Fruit fly (Drosophila melanogaster) whole organism, embryonic: ENCODE data around the gene fry.

Experiments
- CG10274 ChIP-seq: fragments of 200-800 bp; sonication (Bioruptor generic); optimal IDR thresholded peaks from 3 replicates; lab custom pipeline; 2017; ENCODE audit warnings: missing biosample characterization, mild to moderate bottlenecking, missing genetic modification characterization
- CG10565 ChIP-seq: fragments of 200-800 bp; sonication (Bioruptor generic); optimal IDR thresholded peaks from 3 replicates; lab custom pipeline; 2016; ENCODE audit warnings: missing biosample characterization, mild to moderate bottlenecking, missing genetic modification characterization
- CG13296 ChIP-seq: fragments of 200-800 bp; sonication (Bioruptor generic); optimal IDR thresholded peaks from 3 replicates; lab custom pipeline; 2018; ENCODE audit warnings: missing biosample characterization, mild to moderate bottlenecking, missing genetic modification characterization
- CG13894 ChIP-seq: fragments of 200-800 bp; sonication (Bioruptor generic); optimal IDR thresholded peaks from 3 replicates; lab custom pipeline; 2018; ENCODE audit warnings: missing biosample characterization, mild to moderate bottlenecking, missing genetic modification characterization, moderate library complexity
- CG14860 ChIP-seq: fragments of 200-800 bp; sonication (Bioruptor generic); IDR thresholded peaks from 3 replicates; pipeline ENCODE4 v1.3.6; 2022; ENCODE audit warnings: missing biosample characterization, missing genetic modification characterization; ENCODE audit not compliant: partially characterized antibody
- CG16863 ChIP-seq: fragments of 200-800 bp; sonication (Bioruptor generic); optimal IDR thresholded peaks from 3 replicates; lab custom pipeline; 2016; ENCODE audit warnings: missing biosample characterization, missing genetic modification characterization
- CG17328 ChIP-seq: fragments of 200-800 bp; sonication (Bioruptor generic); IDR thresholded peaks from 2 replicates; pipeline ENCODE4 v1.3.6; 2022; ENCODE audit warnings: missing biosample characterization, missing genetic modification characterization
- CG2120 ChIP-seq: fragments of 200-800 bp; sonication (Bioruptor generic); optimal IDR thresholded peaks from 3 replicates; lab custom pipeline; 2016; ENCODE audit warnings: missing biosample characterization, missing genetic modification characterization
- CG2199 ChIP-seq: fragments of 200-800 bp; sonication (Bioruptor generic); IDR thresholded peaks from 3 replicates; pipeline ENCODE4 v1.3.6; 2022; ENCODE audit warnings: missing biosample characterization, missing genetic modification characterization
- CG2202 ChIP-seq: fragments of 200-800 bp; sonication (Bioruptor generic); optimal IDR thresholded peaks from 2 replicates; lab custom pipeline; 2018; ENCODE audit warnings: missing biosample characterization, mild to moderate bottlenecking, missing genetic modification characterization
- CG32532 ChIP-seq: fragments of 200-800 bp; sonication (Bioruptor generic); IDR thresholded peaks from 2 replicates; pipeline ENCODE4 v1.3.6; 2022; ENCODE audit warnings: missing biosample characterization, missing genetic modification characterization
- CG32767 ChIP-seq: fragments of 200-800 bp; sonication (Bioruptor generic); IDR thresholded peaks from 2 replicates; pipeline ENCODE4 v1.3.6; 2022; ENCODE audit warnings: missing biosample characterization, missing genetic modification characterization
- CG32772 ChIP-seq: fragments of 200-800 bp; sonication (Bioruptor generic); IDR thresholded peaks from 2 replicates; pipeline ENCODE4 v1.3.6; 2022; ENCODE audit warnings: missing biosample characterization, missing genetic modification characterization
- CG3407 ChIP-seq: fragments of 200-800 bp; sonication (Bioruptor generic); optimal IDR thresholded peaks from 2 replicates; lab custom pipeline; 2018; ENCODE audit warnings: missing biosample characterization, mild to moderate bottlenecking, missing genetic modification characterization
- CG43689 ChIP-seq: fragments of 200-800 bp; sonication (Bioruptor generic); IDR thresholded peaks from 2 replicates; pipeline ENCODE4 v1.3.6; 2022; ENCODE audit warnings: missing biosample characterization, missing genetic modification characterization
- CG9727 ChIP-seq: fragments of 200-800 bp; sonication (Bioruptor generic); optimal IDR thresholded peaks from 3 replicates; lab custom pipeline; 2017; ENCODE audit warnings: missing biosample characterization, mild to moderate bottlenecking, missing genetic modification characterization
- CkIIα-i1 ChIP-seq: fragments of 200-800 bp; sonication (Bioruptor generic); IDR thresholded peaks from 2 replicates; pipeline ENCODE4 v1.3.6; 2022; ENCODE audit warnings: missing biosample characterization, missing genetic modification characterization
- CoRest ChIP-seq: fragments of 200-800 bp; sonication (Bioruptor generic); optimal IDR thresholded peaks from 3 replicates; lab custom pipeline; 2018; ENCODE audit warnings: missing biosample characterization, mild to moderate bottlenecking, missing genetic modification characterization, moderate library complexity
- Ets97D ChIP-seq: fragments of 200-800 bp; sonication (Bioruptor generic); optimal IDR thresholded peaks from 3 replicates; lab custom pipeline; 2016; ENCODE audit warnings: missing biosample characterization, missing genetic modification characterization
- GATAe ChIP-seq: fragments of 200-800 bp; sonication (Bioruptor generic); conservative IDR thresholded peaks from 2 replicates; pipeline ENCODE4 v1.3.6; 2022; ENCODE audit warnings: missing biosample characterization, missing genetic modification characterization
- Gug ChIP-seq: fragments of 200-800 bp; sonication (Bioruptor generic); IDR thresholded peaks from 4 replicates; pipeline ENCODE4 v1.3.6; 2022; ENCODE audit warnings: missing biosample characterization, missing genetic modification characterization
- Hey ChIP-seq: fragments of 200-800 bp; sonication (Bioruptor generic); optimal IDR thresholded peaks from 3 replicates; lab custom pipeline; 2018; ENCODE audit warnings: missing biosample characterization, mild to moderate bottlenecking, missing genetic modification characterization
- HmgZ ChIP-seq: fragments of 200-800 bp; sonication (Bioruptor generic); optimal IDR thresholded peaks from 2 replicates; lab custom pipeline; 2018; ENCODE audit warnings: missing biosample characterization, mild to moderate bottlenecking, missing genetic modification characterization
- Hr78 ChIP-seq, 2 experiments: fragments of 200-800 bp in 1 of 2; fragments of >200 bp in 1 of 2; sonication (Bioruptor generic) in 1 of 2; optimal IDR thresholded peaks; 2 replicates each; lab custom pipeline; 2017 to 2019; ENCODE audit warnings: missing biosample characterization in 2 of 2, missing genetic modification characterization in 2 of 2, mild to moderate bottlenecking in 1 of 2, moderate library complexity in 1 of 2
- NC2α ChIP-seq: fragments of 200-800 bp; sonication (Bioruptor generic); optimal IDR thresholded peaks from 2 replicates; lab custom pipeline; 2016; ENCODE audit warnings: missing biosample characterization, missing genetic modification characterization
- Nf-YA ChIP-seq: fragments of 200-800 bp; sonication (Bioruptor generic); IDR thresholded peaks from 2 replicates; pipeline ENCODE4 v1.3.6; 2022; ENCODE audit warnings: missing biosample characterization, missing genetic modification characterization
- Optix ChIP-seq: fragments of 200-800 bp; sonication (Bioruptor generic); IDR thresholded peaks from 3 replicates; pipeline ENCODE4 v1.3.6; 2022; ENCODE audit warnings: missing biosample characterization, missing genetic modification characterization
- Scr ChIP-seq: fragments of 200-800 bp; sonication (Bioruptor generic); IDR thresholded peaks from 2 replicates; pipeline ENCODE4 v1.3.6; 2022; ENCODE audit warnings: missing biosample characterization, missing genetic modification characterization; ENCODE audit not compliant: partially characterized antibody
- Taf1 ChIP-seq: fragments of 200-800 bp; sonication (Bioruptor generic); IDR thresholded peaks from 2 replicates; pipeline ENCODE4 v1.3.6; 2022; ENCODE audit warnings: missing biosample characterization, missing genetic modification characterization
- Usf ChIP-seq: fragments of 200-800 bp; sonication (Bioruptor generic); optimal IDR thresholded peaks from 2 replicates; lab custom pipeline; 2017; ENCODE audit warnings: missing genotype, missing biosample characterization, missing genetic modification characterization
- ato ChIP-seq: fragments of 200-800 bp; sonication (Bioruptor generic); IDR thresholded peaks from 2 replicates; pipeline ENCODE4 v1.3.6; 2022; ENCODE audit warnings: missing biosample characterization, missing genetic modification characterization; ENCODE audit not compliant: partially characterized antibody
- az2 ChIP-seq: fragments of 200-800 bp; sonication (Bioruptor generic); optimal IDR thresholded peaks from 3 replicates; lab custom pipeline; 2016; ENCODE audit warnings: missing biosample characterization, missing genetic modification characterization
- chinmo ChIP-seq: fragments of 200-800 bp; sonication (Bioruptor generic); IDR thresholded peaks from 4 replicates; pipeline ENCODE4 v1.3.6; 2022; ENCODE audit warnings: missing biosample characterization, missing genetic modification characterization; ENCODE audit not compliant: partially characterized antibody
- crc ChIP-seq: fragments of 200-800 bp; sonication (Bioruptor generic); optimal IDR thresholded peaks from 2 replicates; lab custom pipeline; 2016; ENCODE audit warnings: missing biosample characterization, missing genetic modification characterization
- dysf ChIP-seq: fragments of 200-800 bp; sonication (Bioruptor generic); IDR thresholded peaks from 3 replicates; pipeline ENCODE4 v1.3.6; 2022; ENCODE audit warnings: missing biosample characterization, missing genetic modification characterization
- insv ChIP-seq, 2 experiments: fragments of 200-800 bp; sonication (Bioruptor generic); optimal IDR thresholded peaks; 3 replicates each; lab custom pipeline; 2016 to 2018; ENCODE audit warnings: missing biosample characterization in 2 of 2, missing genetic modification characterization in 2 of 2
- lab ChIP-seq: fragments of 200-800 bp; sonication (Bioruptor generic); optimal IDR thresholded peaks from 3 replicates; lab custom pipeline; 2017; ENCODE audit warnings: missing biosample characterization, missing genetic modification characterization, mild to moderate bottlenecking, moderate library complexity, missing genetic modification reagents
- luna ChIP-seq: fragments of 200-800 bp; sonication (Bioruptor generic); optimal IDR thresholded peaks from 2 replicates; lab custom pipeline; 2016; ENCODE audit warnings: missing biosample characterization, missing genetic modification characterization
- nmo ChIP-seq: fragments of 200-800 bp; sonication (Bioruptor generic); optimal IDR thresholded peaks from 2 replicates; lab custom pipeline; 2018; ENCODE audit warnings: missing biosample characterization, mild to moderate bottlenecking, missing genetic modification characterization, moderate library complexity
- oc ChIP-seq: fragments of 200-800 bp; sonication (Bioruptor generic); optimal IDR thresholded peaks from 2 replicates; lab custom pipeline; 2018; ENCODE audit warnings: missing biosample characterization, mild to moderate bottlenecking, missing genetic modification characterization, moderate library complexity
- otp ChIP-seq: fragments of 200-800 bp; sonication (Bioruptor generic); IDR thresholded peaks from 3 replicates; pipeline ENCODE4, ENCODE4 v1.3.6; 2022; ENCODE audit warnings: missing biosample characterization, missing genetic modification characterization
- sna ChIP-seq: fragments of 200-800 bp; sonication (Bioruptor generic); IDR thresholded peaks from 2 replicates; pipeline ENCODE4 v1.3.6; 2022; ENCODE audit warnings: missing biosample characterization, missing genetic modification characterization; ENCODE audit not compliant: partially characterized antibody
- sqz ChIP-seq: fragments of 200-800 bp; sonication (Bioruptor generic); optimal IDR thresholded peaks from 3 replicates; lab custom pipeline; 2018; ENCODE audit warnings: missing biosample characterization, mild to moderate bottlenecking, missing genetic modification characterization
- tin ChIP-seq: fragments of 200-800 bp; sonication (Bioruptor generic); optimal IDR thresholded peaks from 3 replicates; lab custom pipeline; 2016; ENCODE audit warnings: missing biosample characterization, missing genetic modification characterization
- tll ChIP-seq, 2 experiments: fragments of 200-800 bp in 1 of 2; fragments of >200 bp in 1 of 2; sonication (Bioruptor generic) in 1 of 2; optimal IDR thresholded peaks; 2 replicates each; lab custom pipeline; 2017 to 2019; ENCODE audit warnings: missing biosample characterization in 2 of 2, missing genetic modification characterization in 2 of 2, mild to moderate bottlenecking in 1 of 2, moderate library complexity in 1 of 2
- toy ChIP-seq: fragments of 200-800 bp; sonication (Bioruptor generic); IDR thresholded peaks from 2 replicates; pipeline ENCODE4 v1.3.6; 2022; ENCODE audit warnings: missing biosample characterization, missing genetic modification characterization
- trem ChIP-seq: fragments of 200-800 bp; optimal IDR thresholded peaks from 3 replicates; lab custom pipeline; 2019; ENCODE audit warnings: missing biosample characterization, mild to moderate bottlenecking, missing genetic modification characterization, moderate library complexity
- twi ChIP-seq: fragments of 200-800 bp; optimal IDR thresholded peaks from 2 replicates; lab custom pipeline; 2019; ENCODE audit warnings: missing biosample characterization, mild to moderate bottlenecking, missing genetic modification characterization, moderate library complexity
- zen2 ChIP-seq: fragments of 200-800 bp; sonication (Bioruptor generic); IDR thresholded peaks from 3 replicates; pipeline ENCODE4 v1.3.6; 2022; ENCODE audit warnings: missing biosample characterization, missing genetic modification characterization; ENCODE audit not compliant: partially characterized antibody

fry gene

DNA sequence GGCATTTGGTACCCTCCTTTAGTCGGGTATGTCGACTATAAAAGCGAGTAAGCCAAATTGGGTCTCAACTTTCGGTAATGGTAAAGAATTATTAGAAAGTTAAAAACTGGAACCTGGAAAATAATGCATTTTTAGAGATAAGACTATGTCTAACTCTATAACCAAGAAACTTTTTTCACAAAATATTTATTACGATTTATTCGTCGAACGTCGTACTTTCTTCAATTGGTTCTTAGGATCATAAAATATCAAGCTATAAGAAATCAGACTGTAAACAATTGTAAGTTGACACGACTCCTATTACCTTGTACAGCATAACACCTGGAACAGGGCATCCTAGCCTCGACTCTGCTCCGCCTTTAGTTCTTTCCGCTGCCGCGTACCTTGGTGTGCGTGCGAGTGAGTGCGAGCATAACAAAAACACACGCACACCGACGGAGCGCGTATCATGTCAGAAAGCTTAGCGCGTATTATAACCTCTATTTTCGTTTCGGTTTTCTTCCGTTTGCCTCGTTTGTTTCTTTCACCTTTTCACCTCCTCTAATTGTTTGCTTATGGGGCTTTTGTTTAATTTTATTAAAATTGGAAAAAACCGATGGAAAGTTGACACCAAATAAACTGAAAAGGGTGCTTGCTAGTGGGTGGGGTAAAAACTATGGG is 14.1 kb upstream of the fry start (continued):
- TF ChIP-seq CkIIα-i1 (GFP tag; lab: Robert Waterston, UW) (0 out of 2 replicates have a peak, but pooled peaks have one; percentile 27), tin (peak; percentile 96), CG9727 (GFP tag; lab: Kevin White, UChicago) (peak; percentile 98), zen2 (no peak), sqz (GFP tag; lab: Kevin White, UChicago) (peak; percentile 87), Nf-YA (GFP tag; lab: Robert Waterston, UW) (peak; percentile 71), CG32772 (GFP tag; lab: Robert Waterston, UW) (peak; percentile 86), nmo (GFP tag; lab: Kevin White, UChicago) (peak; percentile 99), ato (GFP tag; lab: Robert Waterston, UW) (no peak), trem (tag; lab: Kevin White, UChicago) (peak; percentile 78), sna (GFP tag; lab: Robert Waterston, UW) (no peak), CG3407 (GFP tag; lab: Kevin White, UChicago) (peak; percentile 85), CG2202 (tag; lab: Kevin White, UChicago) (peak; percentile 73), Usf (GFP tag; lab: Kevin White, UChicago) (peak; percentile 93), CG14860 (no peak), CG2199 (GFP tag; lab: Robert Waterston, UW) (peak; percentile 39; the same call in 1 of the 3 replicates), Optix (GFP tag; lab: Robert Waterston, UW) (peak; percentile 86), Scr (no peak), CG13296 (peak; percentile 95), az2 (GFP tag; lab: Kevin White, UChicago) (peak; percentile 97), Gug (GFP tag; lab: Robert Waterston, UW) (peak; percentile 91), CG13894 (tag; lab: Kevin White, UChicago) (peak; percentile 82), lab (GFP tag; lab: Kevin White, UChicago) (peak; percentile 97), Ets97D (GFP tag; lab: Kevin White, UChicago) (peak; percentile 80), CG43689 (GFP tag; lab: Robert Waterston, UW) (peak; percentile 75), tll (GFP tag; optimal IDR thresholded peaks at IDR 0.05; lab: Kevin White, UChicago) (peak; percentile 19 to 34), oc (tag; lab: Kevin White, UChicago) (peak; percentile 33), Taf1 (GFP tag; lab: Robert Waterston, UW) (peak; percentile 76), twi (tag; lab: Kevin White, UChicago) (peak; percentile 91), insv (GFP tag; optimal IDR thresholded peaks at IDR 0.05; lab: Kevin White, UChicago) (peak; percentile 61 to 67), luna (GFP tag; lab: Kevin White, UChicago) (peak; percentile 90), dysf (GFP tag; lab: Robert Waterston, UW) (peak; percentile 96), CG16863 (GFP tag; lab: Kevin White, UChicago) (peak; percentile 96), Hey (tag; lab: Kevin White, UChicago) (peak; percentile 54), CG17328 (GFP tag; lab: Robert Waterston, UW) (peak; percentile 83), otp (peak; percentile 69; the same call in 1 of the 3 replicates), toy (peak; percentile 71), NC2α (peak; percentile 93), CG32767 (peak; percentile 90), crc (GFP tag; lab: Kevin White, UChicago) (peak; percentile 93), CG2120 (GFP tag; lab: Kevin White, UChicago) (peak; percentile 98), Hr78 (GFP tag; optimal IDR thresholded peaks at IDR 0.05; lab: Kevin White, UChicago) (peak in 1 of 2 experiments; percentile 91), chinmo (0 out of 4 replicates have a peak, but pooled peaks have one; percentile 16), CG32532 (GFP tag; lab: Robert Waterston, UW) (peak; percentile 89), CoRest (tag; lab: Kevin White, UChicago) (peak; percentile 99), HmgZ (tag; lab: Kevin White, UChicago) (peak; percentile 93), GATAe (peak; percentile 77), CG10274 (GFP tag; lab: Kevin White, UChicago) (peak; percentile 94), CG10565 (GFP tag; lab: Kevin White, UChicago) (peak; percentile 88)
